Fruit fly (Drosophila melanogaster) whole organism, embryonic: ENCODE data around the gene Tet.

Experiments
- Ada2b ChIP-seq: fragments of 200-800 bp; sonication (Bioruptor generic); IDR thresholded peaks from 2 replicates; pipeline ENCODE4 v1.3.6; 2022; ENCODE audit warnings: missing biosample characterization, missing genetic modification characterization
- Blimp-1 ChIP-seq: fragments of 200-800 bp; sonication (Bioruptor generic); optimal IDR thresholded peaks from 3 replicates; lab custom pipeline; 2018; ENCODE audit warnings: missing biosample characterization, missing genetic modification characterization, mild to moderate bottlenecking, moderate library complexity, missing genetic modification reagents
- CG10959 ChIP-seq: fragments of 200-800 bp; sonication (Bioruptor generic); IDR thresholded peaks from 2 replicates; pipeline ENCODE4 v1.3.6; 2022; ENCODE audit warnings: missing biosample characterization, missing genetic modification characterization
- CG12219 ChIP-seq: fragments of 200-800 bp; sonication (Bioruptor generic); optimal IDR thresholded peaks from 3 replicates; lab custom pipeline; 2018; ENCODE audit warnings: missing biosample characterization, mild to moderate bottlenecking, missing genetic modification characterization
- CG1233 ChIP-seq: fragments of 200-800 bp; sonication (Bioruptor generic); optimal IDR thresholded peaks from 4 replicates; lab custom pipeline; 2018; ENCODE audit warnings: missing biosample characterization, mild to moderate bottlenecking, missing genetic modification characterization
- CG12744 ChIP-seq: fragments of 200-800 bp; sonication (Bioruptor generic); optimal IDR thresholded peaks from 2 replicates; lab custom pipeline; 2016; ENCODE audit warnings: missing biosample characterization, missing genetic modification characterization
- CG12942 ChIP-seq: fragments of 200-800 bp; sonication (Bioruptor generic); optimal IDR thresholded peaks from 3 replicates; lab custom pipeline; 2016; ENCODE audit warnings: missing biosample characterization, missing genetic modification characterization
- CG14710 ChIP-seq: fragments of 200-800 bp; sonication (Bioruptor generic); optimal IDR thresholded peaks from 3 replicates; lab custom pipeline; 2019; ENCODE audit warnings: missing biosample characterization, mild to moderate bottlenecking, missing genetic modification characterization, moderate library complexity
- CG1529 ChIP-seq: fragments of 200-800 bp; sonication (Bioruptor generic); optimal IDR thresholded peaks from 3 replicates; lab custom pipeline; 2018; ENCODE audit warnings: missing biosample characterization, missing genetic modification characterization
- CG15601 ChIP-seq: fragments of 200-800 bp; sonication (Bioruptor generic); optimal IDR thresholded peaks from 3 replicates; lab custom pipeline; 2019; ENCODE audit warnings: missing biosample characterization, mild to moderate bottlenecking, missing genetic modification characterization, moderate library complexity
- CG17359 ChIP-seq: fragments of 200-800 bp; sonication (Bioruptor generic); optimal IDR thresholded peaks from 3 replicates; lab custom pipeline; 2018; ENCODE audit warnings: missing biosample characterization, mild to moderate bottlenecking, missing genetic modification characterization, moderate library complexity
- CG18262 ChIP-seq: fragments of 200-800 bp; optimal IDR thresholded peaks from 3 replicates; lab custom pipeline; 2019; ENCODE audit warnings: missing biosample characterization, mild to moderate bottlenecking, missing genetic modification characterization, moderate library complexity
- CG30020 ChIP-seq: fragments of 200-800 bp; optimal IDR thresholded peaks from 2 replicates; lab custom pipeline; 2019; ENCODE audit warnings: missing biosample characterization, mild to moderate bottlenecking, missing genetic modification characterization, moderate library complexity
- CG32767 ChIP-seq: fragments of 200-800 bp; sonication (Bioruptor generic); IDR thresholded peaks from 2 replicates; pipeline ENCODE4 v1.3.6; 2022; ENCODE audit warnings: missing biosample characterization, missing genetic modification characterization
- CG34224 ChIP-seq: fragments of 200-800 bp; sonication (Bioruptor generic); IDR thresholded peaks from 3 replicates; pipeline ENCODE4 v1.3.6; 2022; ENCODE audit warnings: missing biosample characterization, missing genetic modification characterization; ENCODE audit not compliant: partially characterized antibody
- CG3838 ChIP-seq: fragments of 200-800 bp; sonication (Bioruptor generic); optimal IDR thresholded peaks from 3 replicates; lab custom pipeline; 2016; ENCODE audit warnings: missing biosample characterization, missing genetic modification characterization
- CG3847 ChIP-seq: fragments of 200-800 bp; sonication (Bioruptor generic); IDR thresholded peaks from 2 replicates; pipeline ENCODE4 v1.3.6; 2022; ENCODE audit warnings: missing biosample characterization, missing genetic modification characterization
- CG5180 ChIP-seq: fragments of 200-800 bp; sonication (Bioruptor generic); optimal IDR thresholded peaks from 3 replicates; lab custom pipeline; 2017; ENCODE audit warnings: missing biosample characterization, missing genetic modification characterization, mild to moderate bottlenecking, moderate library complexity, missing genetic modification reagents
- CG6683 ChIP-seq: fragments of 200-800 bp; sonication (Bioruptor generic); optimal IDR thresholded peaks from 2 replicates; lab custom pipeline; 2017; ENCODE audit warnings: missing biosample characterization, mild to moderate bottlenecking, missing genetic modification characterization, missing genetic modification reagents
- CG6791 ChIP-seq: fragments of 200-800 bp; sonication (Bioruptor generic); IDR thresholded peaks from 3 replicates; pipeline ENCODE4 v1.3.6; 2022; ENCODE audit warnings: missing biosample characterization, missing genetic modification characterization; ENCODE audit not compliant: partially characterized antibody
- CG6813 ChIP-seq: fragments of 200-800 bp; sonication (Bioruptor generic); optimal IDR thresholded peaks from 2 replicates; lab custom pipeline; 2017; ENCODE audit warnings: missing biosample characterization, missing genetic modification characterization, mild to moderate bottlenecking, moderate library complexity, missing genetic modification reagents
- CG8290 ChIP-seq, 3 experiments: fragments of 200-800 bp; sonication (Bioruptor generic); optimal IDR thresholded peaks; 2 replicates each; lab custom pipeline; 2016 to 2019; ENCODE audit warnings: missing biosample characterization in 3 of 3, missing genetic modification characterization in 3 of 3, mild to moderate bottlenecking in 2 of 3, moderate library complexity in 1 of 3
- Fer2 ChIP-seq: fragments of 200-800 bp; sonication (Bioruptor generic); optimal IDR thresholded peaks from 2 replicates; lab custom pipeline; 2018; ENCODE audit warnings: missing biosample characterization, mild to moderate bottlenecking, missing genetic modification characterization, moderate library complexity
- Hmx ChIP-seq: fragments of 200-800 bp; sonication (Bioruptor generic); optimal IDR thresholded peaks from 2 replicates; lab custom pipeline; 2016; ENCODE audit warnings: missing biosample characterization, missing genetic modification characterization
- Hsf ChIP-seq: fragments of 200-800 bp; sonication (Bioruptor generic); optimal IDR thresholded peaks from 3 replicates; lab custom pipeline; 2016; ENCODE audit warnings: missing biosample characterization, missing genetic modification characterization
- NFAT ChIP-seq: fragments of 200-800 bp; sonication (Bioruptor generic); IDR thresholded peaks from 2 replicates; pipeline ENCODE4 v1.3.6; 2022; ENCODE audit warnings: missing biosample characterization, missing genetic modification characterization
- bbx ChIP-seq: fragments of 200-800 bp; sonication (Bioruptor generic); IDR thresholded peaks from 2 replicates; pipeline ENCODE4 v1.3.6; 2022; ENCODE audit warnings: missing biosample characterization, missing genetic modification characterization; ENCODE audit not compliant: partially characterized antibody
- cato ChIP-seq: fragments of 200-800 bp; sonication (Bioruptor generic); optimal IDR thresholded peaks from 2 replicates; lab custom pipeline; 2016; ENCODE audit warnings: missing biosample characterization, missing genetic modification characterization, borderline replicate concordance
- ci ChIP-seq: fragments of 200-800 bp; sonication (Bioruptor generic); IDR thresholded peaks from 3 replicates; pipeline ENCODE4 v1.3.6; 2022; ENCODE audit warnings: missing biosample characterization, missing genetic modification characterization
- crol ChIP-seq: fragments of 200-800 bp; sonication (Bioruptor generic); IDR thresholded peaks from 2 replicates; pipeline ENCODE4 v1.3.6; 2022; ENCODE audit warnings: missing biosample characterization, missing genetic modification characterization
- crp ChIP-seq, 2 experiments: fragments of 200-800 bp; sonication (Bioruptor generic); optimal IDR thresholded peaks; 2 replicates in 1 of 2; 3 replicates in 1 of 2; lab custom pipeline; 2017; ENCODE audit warnings: missing biosample characterization in 2 of 2, missing genetic modification characterization in 2 of 2, mild to moderate bottlenecking in 1 of 2, moderate library complexity in 1 of 2
- esg ChIP-seq: fragments of 200-800 bp; sonication (Bioruptor generic); conservative IDR thresholded peaks from 2 replicates; pipeline ENCODE4 v1.3.6; 2022; ENCODE audit warnings: missing biosample characterization, missing genetic modification characterization
- eve ChIP-seq, 2 experiments: fragments of >200 bp; optimal IDR thresholded peaks; 2 replicates each; lab custom pipeline; 2017; ENCODE audit warnings: missing biosample characterization in 2 of 2, missing genetic modification characterization in 2 of 2
- gcm ChIP-seq: fragments of 200-800 bp; sonication (Bioruptor generic); optimal IDR thresholded peaks from 2 replicates; lab custom pipeline; 2019; ENCODE audit warnings: missing biosample characterization, mild to moderate bottlenecking, missing genetic modification characterization, moderate library complexity
- gcm2 ChIP-seq: fragments of 200-800 bp; sonication (Bioruptor generic); optimal IDR thresholded peaks from 2 replicates; lab custom pipeline; 2016; ENCODE audit warnings: missing biosample characterization, missing genetic modification characterization
- insv ChIP-seq, 2 experiments: fragments of 200-800 bp; sonication (Bioruptor generic); optimal IDR thresholded peaks; 3 replicates each; lab custom pipeline; 2016 to 2018; ENCODE audit warnings: missing biosample characterization in 2 of 2, missing genetic modification characterization in 2 of 2
- jumu ChIP-seq: fragments of 200-800 bp; sonication (Bioruptor generic); optimal IDR thresholded peaks from 3 replicates; lab custom pipeline; 2016; ENCODE audit warnings: missing biosample characterization, missing genetic modification characterization
- knrl ChIP-seq: fragments of 200-800 bp; sonication (Bioruptor generic); IDR thresholded peaks from 3 replicates; pipeline ENCODE4 v1.3.6; 2022; ENCODE audit warnings: missing biosample characterization, missing genetic modification characterization; ENCODE audit not compliant: partially characterized antibody
- lilli ChIP-seq: fragments of 200-800 bp; sonication (Bioruptor generic); optimal IDR thresholded peaks from 3 replicates; lab custom pipeline; 2016; ENCODE audit warnings: missing biosample characterization, missing genetic modification characterization
- luna ChIP-seq: fragments of 200-800 bp; sonication (Bioruptor generic); optimal IDR thresholded peaks from 2 replicates; lab custom pipeline; 2016; ENCODE audit warnings: missing biosample characterization, missing genetic modification characterization
- maf-S ChIP-seq: fragments of 200-800 bp; sonication (Bioruptor generic); optimal IDR thresholded peaks from 2 replicates; lab custom pipeline; 2016; ENCODE audit warnings: missing biosample characterization, missing genetic modification characterization
- odd ChIP-seq: fragments of 200-800 bp; sonication (Bioruptor generic); optimal IDR thresholded peaks from 2 replicates; lab custom pipeline; 2017; ENCODE audit warnings: missing biosample characterization, mild to moderate bottlenecking, missing genetic modification characterization
- ro ChIP-seq: fragments of 200-800 bp; sonication (Bioruptor generic); IDR thresholded peaks from 2 replicates; pipeline ENCODE4 v1.3.6; 2022; ENCODE audit warnings: missing biosample characterization, missing genetic modification characterization
- schlank ChIP-seq: fragments of 200-800 bp; sonication (Bioruptor generic); optimal IDR thresholded peaks from 2 replicates; lab custom pipeline; 2018; ENCODE audit warnings: missing biosample characterization, mild to moderate bottlenecking, missing genetic modification characterization
- sens-2 ChIP-seq: fragments of 200-800 bp; sonication (Bioruptor generic); IDR thresholded peaks from 2 replicates; pipeline ENCODE4 v1.3.6; 2022; ENCODE audit warnings: missing biosample characterization, missing genetic modification characterization
- tio ChIP-seq: fragments of 200-800 bp; sonication (Bioruptor generic); optimal IDR thresholded peaks from 2 replicates; lab custom pipeline; 2017; ENCODE audit warnings: missing biosample characterization, missing genetic modification characterization, inconsistent platforms
- unpg ChIP-seq: fragments of 200-800 bp; sonication (Bioruptor generic); optimal IDR thresholded peaks from 3 replicates; lab custom pipeline; 2018; ENCODE audit warnings: missing biosample characterization, mild to moderate bottlenecking, missing genetic modification characterization, moderate library complexity
- wek ChIP-seq: fragments of 200-800 bp; sonication (Bioruptor generic); optimal IDR thresholded peaks from 3 replicates; lab custom pipeline; 2018; ENCODE audit warnings: missing biosample characterization, mild to moderate bottlenecking, missing genetic modification characterization, moderate library complexity

The Tet gene

DNA sequence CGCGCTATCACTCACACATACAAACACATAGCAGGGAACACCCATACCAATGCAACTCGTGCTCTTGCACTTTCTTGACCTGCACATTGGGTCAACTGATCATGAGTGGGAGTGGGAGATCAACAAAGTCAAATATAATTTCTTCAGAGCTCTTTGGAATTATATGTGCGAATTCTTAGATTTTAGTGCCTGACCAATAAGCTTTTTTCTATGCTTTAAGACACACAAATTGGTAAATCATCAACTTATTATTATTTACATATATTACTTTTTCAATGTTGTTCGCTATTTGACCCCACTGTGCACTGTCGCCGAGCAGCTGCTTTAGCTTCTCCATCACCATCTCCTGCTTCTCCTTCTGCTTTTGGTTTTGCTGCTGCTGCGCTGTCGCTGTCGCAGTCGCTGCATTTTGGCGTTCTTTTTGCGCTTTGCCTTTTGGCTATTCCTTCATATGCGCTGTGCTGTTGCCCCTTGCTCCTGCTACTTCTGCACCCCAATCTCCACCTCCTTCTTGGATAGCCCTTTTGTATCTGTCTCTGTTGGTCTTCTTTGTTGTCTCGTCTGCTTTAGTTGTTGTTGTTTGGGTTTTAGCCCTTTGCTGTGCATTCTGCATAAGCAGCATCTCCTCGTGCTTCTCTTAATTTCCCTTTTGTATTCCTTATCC is 54.8 kb downstream of the Tet start (continued):
- TF ChIP-seq Blimp-1 = peak; percentile 70
- TF ChIP-seq gcm2 (GFP tag; lab: Kevin White, UChicago) = no peak
- 0 out of 2 replicates have a peak, but pooled peaks have one; percentile 53 for TF ChIP-seq sens-2 (GFP tag; lab: Robert Waterston, UW)
- TF ChIP-seq CG18262 (tag; lab: Kevin White, UChicago) = peak; percentile 76
- TF ChIP-seq wek = no peak
- no peak for TF ChIP-seq CG12942 (GFP tag; lab: Kevin White, UChicago)
- TF ChIP-seq jumu (GFP tag; lab: Kevin White, UChicago) = no peak
- TF ChIP-seq CG3838 (GFP tag; lab: Kevin White, UChicago) = no peak
- peak; percentile 32 for TF ChIP-seq tio
- TF ChIP-seq CG6683 (GFP tag; lab: Kevin White, UChicago) = no peak
- no peak for TF ChIP-seq maf-S (GFP tag; lab: Kevin White, UChicago)
- TF ChIP-seq CG15601 (tag; lab: Kevin White, UChicago) = peak; percentile 57
- TF ChIP-seq schlank (tag; lab: Kevin White, UChicago) = no peak
- TF ChIP-seq gcm (GFP tag; lab: Kevin White, UChicago) = peak; percentile 33
- peak; percentile 66 for TF ChIP-seq unpg
- TF ChIP-seq ci (GFP tag; lab: Robert Waterston, UW) = peak; percentile 69; the same call in 2 of the 3 replicates
- peak; percentile 12 for TF ChIP-seq CG6813 (GFP tag; lab: Kevin White, UChicago)
- peak; percentile 39 for TF ChIP-seq cato (GFP tag; lab: Kevin White, UChicago)
- TF ChIP-seq CG14710 (tag; lab: Kevin White, UChicago) = peak; percentile 36
- TF ChIP-seq CG1233 (GFP tag; lab: Kevin White, UChicago) = no peak
- TF ChIP-seq NFAT (GFP tag; lab: Robert Waterston, UW) = no peak
- no peak for TF ChIP-seq CG10959
- TF ChIP-seq bbx (GFP tag; lab: Robert Waterston, UW) = no peak
- no peak for TF ChIP-seq luna (GFP tag; lab: Kevin White, UChicago)
- no peak for TF ChIP-seq CG3847 (GFP tag; lab: Robert Waterston, UW)
- TF ChIP-seq CG32767 (GFP tag; lab: Robert Waterston, UW) = 0 out of 2 replicates have a peak, but pooled peaks have one; percentile 49
- no peak for TF ChIP-seq CG12744 (GFP tag; lab: Kevin White, UChicago)
- peak; percentile 27 for TF ChIP-seq CG17359 (tag; lab: Kevin White, UChicago)
- TF ChIP-seq CG6791 (GFP tag; lab: Robert Waterston, UW) = no peak
- no peak for TF ChIP-seq CG30020 (tag; lab: Kevin White, UChicago)
- TF ChIP-seq CG8290 (GFP tag; optimal IDR thresholded peaks at IDR 0.05; lab: Kevin White, UChicago) = no peak
- peak in 1 of 2 experiments; percentile 29 for TF ChIP-seq CG8290 (tag; optimal IDR thresholded peaks at IDR 0.05; lab: Kevin White, UChicago)
- TF ChIP-seq Hmx (GFP tag; lab: Kevin White, UChicago) = no peak
- no peak for TF ChIP-seq crp (GFP tag; optimal IDR thresholded peaks at IDR 0.05; lab: Kevin White, UChicago)
- TF ChIP-seq Fer2 (tag; lab: Kevin White, UChicago) = no peak
- peak in 1 of 2 experiments; percentile 73 for TF ChIP-seq eve (GFP tag; optimal IDR thresholded peaks at IDR 0.05; lab: Kevin White, UChicago)
- TF ChIP-seq CG12219 = peak; percentile 24
- peak; percentile 26 for TF ChIP-seq Hsf (GFP tag; lab: Kevin White, UChicago)
- no peak for TF ChIP-seq odd (GFP tag; lab: Kevin White, UChicago)
- TF ChIP-seq Ada2b = peak; percentile 32; the same call in 1 of the 2 replicates
- no peak for TF ChIP-seq knrl
- no peak for TF ChIP-seq insv (GFP tag; optimal IDR thresholded peaks at IDR 0.05; lab: Kevin White, UChicago)
- TF ChIP-seq lilli (GFP tag; lab: Kevin White, UChicago) = peak; percentile 19
- TF ChIP-seq CG1529 (GFP tag; lab: Kevin White, UChicago) = peak; percentile 62
- TF ChIP-seq CG5180 (GFP tag; lab: Kevin White, UChicago) = peak; percentile 12
- no peak for TF ChIP-seq esg
- no peak for TF ChIP-seq CG34224 (GFP tag; lab: Robert Waterston, UW)
- TF ChIP-seq crol (GFP tag; lab: Robert Waterston, UW) = no peak
- no peak for TF ChIP-seq ro (GFP tag; lab: Robert Waterston, UW)
